Fruit fly (Drosophila melanogaster) whole organism, wandering third instar larva: ENCODE data around the gene MtnD.

Experiments used
- Abd-B ChIP-seq: fragments of >200 bp; optimal IDR thresholded peaks from 2 replicates; lab custom pipeline; 2017; ENCODE audit warnings: missing biosample characterization, missing genetic modification characterization
- CG32264 ChIP-seq: fragments of 200-800 bp; sonication (Bioruptor generic); optimal IDR thresholded peaks from 2 replicates; lab custom pipeline; 2016; ENCODE audit warnings: missing biosample characterization, missing genetic modification characterization
- CG9705 ChIP-seq: fragments of 200-800 bp; sonication (Bioruptor generic); optimal IDR thresholded peaks from 2 replicates; lab custom pipeline; 2018; ENCODE audit warnings: missing biosample characterization, mild to moderate bottlenecking, missing genetic modification characterization
- CrebA ChIP-seq: fragments of 200-800 bp; sonication (Bioruptor generic); optimal IDR thresholded peaks from 2 replicates; lab custom pipeline; 2016; ENCODE audit warnings: missing biosample characterization, mild to moderate bottlenecking, missing genetic modification characterization, borderline replicate concordance
- Dfd ChIP-seq: fragments of >200 bp; optimal IDR thresholded peaks from 2 replicates; lab custom pipeline; 2017; ENCODE audit warnings: missing biosample characterization, missing genetic modification characterization
- Dif ChIP-seq: fragments of 200-275, 200-300 bp; sonication (Bioruptor generic); optimal IDR thresholded peaks from 2 replicates; lab custom pipeline; 2018; ENCODE audit warnings: missing biosample characterization, missing genetic modification characterization; ENCODE audit not compliant: partially characterized antibody
- GATAd ChIP-seq: sonication (Bioruptor generic); optimal IDR thresholded peaks from 2 replicates; lab custom pipeline; 2016; ENCODE audit warnings: missing biosample characterization, missing genetic modification characterization
- HLH106 ChIP-seq: fragments of 200-800 bp; optimal IDR thresholded peaks from 3 replicates; lab custom pipeline; 2019; ENCODE audit warnings: missing biosample characterization, mild to moderate bottlenecking, missing genetic modification characterization, moderate library complexity
- Hnf4 ChIP-seq: fragments of 200-800 bp; sonication (Bioruptor generic); optimal IDR thresholded peaks from 2 replicates; lab custom pipeline; 2016; ENCODE audit warnings: missing biosample characterization, mild to moderate bottlenecking, missing genetic modification characterization
- Hr78 ChIP-seq: fragments of >200 bp; optimal IDR thresholded peaks from 2 replicates; lab custom pipeline; 2017; ENCODE audit warnings: missing biosample characterization, missing genetic modification characterization
- Hr83 ChIP-seq: fragments of 200-300 bp; sonication (Bioruptor generic); optimal IDR thresholded peaks from 2 replicates; lab custom pipeline; 2016; ENCODE audit warnings: missing biosample characterization, mild to moderate bottlenecking, missing genetic modification characterization, moderate library complexity; ENCODE audit not compliant: poor library complexity, severe bottlenecking
- Jra ChIP-seq: sonication (Bioruptor generic); optimal IDR thresholded peaks from 2 replicates; lab custom pipeline; 2016; ENCODE audit warnings: missing biosample characterization, missing genetic modification characterization
- Mio ChIP-seq: sonication (Bioruptor generic); optimal IDR thresholded peaks from 2 replicates; lab custom pipeline; 2016; ENCODE audit warnings: missing biosample characterization, missing genetic modification characterization
- Myc ChIP-seq: fragments of >200 bp; optimal IDR thresholded peaks from 2 replicates; lab custom pipeline; 2017
- N ChIP-seq: fragments of >200 bp; optimal IDR thresholded peaks from 2 replicates; lab custom pipeline; 2018; ENCODE audit warnings: missing biosample characterization, missing external identifiers, missing genetic modification characterization
- Rel ChIP-seq, 2 experiments: fragments of 200-800 bp; sonication (Bioruptor generic) in 1 of 2; optimal IDR thresholded peaks; 2 replicates in 1 of 2; 3 replicates in 1 of 2; lab custom pipeline; 2016 to 2019; ENCODE audit warnings: mild to moderate bottlenecking in 2 of 2, missing biosample characterization in 2 of 2, missing genetic modification characterization in 2 of 2, moderate library complexity in 1 of 2
- Sp1 ChIP-seq: fragments of 200-800 bp; sonication (Bioruptor generic); optimal IDR thresholded peaks from 3 replicates; lab custom pipeline; 2019; ENCODE audit warnings: missing biosample characterization, mild to moderate bottlenecking, missing genetic modification characterization, moderate library complexity
- Vsx2 ChIP-seq: fragments of 200-300, 225-300 bp; sonication (Bioruptor generic); optimal IDR thresholded peaks from 2 replicates; lab custom pipeline; 2018; ENCODE audit warnings: missing biosample characterization, missing genetic modification characterization; ENCODE audit not compliant: partially characterized antibody
- brk ChIP-seq: fragments of 200-800 bp; sonication (Bioruptor generic); optimal IDR thresholded peaks from 2 replicates; lab custom pipeline; 2016; ENCODE audit warnings: missing biosample characterization, mild to moderate bottlenecking, missing genetic modification characterization
- dl ChIP-seq, 2 experiments: fragments of 175-275, 200-275 bp in 1 of 2; fragments of 200-275 bp in 1 of 2; sonication (Bioruptor generic); optimal IDR thresholded peaks; lab custom pipeline; 2018; ENCODE audit warnings: mild to moderate bottlenecking in 2 of 2, missing biosample characterization in 2 of 2, missing genetic modification characterization in 2 of 2, moderate library complexity in 2 of 2; ENCODE audit not compliant: partially characterized antibody in 2 of 2, insufficient read depth in 1 of 2
- dsf ChIP-seq: sonication (Bioruptor generic); optimal IDR thresholded peaks from 2 replicates; lab custom pipeline; 2016; ENCODE audit warnings: missing biosample characterization, missing genetic modification characterization, borderline replicate concordance
- ey ChIP-seq: fragments of 200-800 bp; sonication (Bioruptor generic); optimal IDR thresholded peaks from 2 replicates; lab custom pipeline; 2016; ENCODE audit warnings: missing biosample characterization, missing genetic modification characterization
- foxo ChIP-seq, 2 experiments: fragments of 200-800 bp; sonication (Bioruptor generic); optimal IDR thresholded peaks; 2 replicates in 1 of 2; 3 replicates in 1 of 2; lab custom pipeline; 2016 to 2017; ENCODE audit warnings: missing biosample characterization in 2 of 2, missing genetic modification characterization in 2 of 2
- fru ChIP-seq: fragments of 200-800 bp; sonication (Bioruptor generic); optimal IDR thresholded peaks from 3 replicates; lab custom pipeline; 2016; ENCODE audit warnings: missing biosample characterization, mild to moderate bottlenecking, missing genetic modification characterization
- h ChIP-seq: fragments of 200-800 bp; sonication (Bioruptor generic); optimal IDR thresholded peaks from 3 replicates; lab custom pipeline; 2016; ENCODE audit warnings: missing biosample characterization, mild to moderate bottlenecking, missing genetic modification characterization
- jim ChIP-seq: fragments of 175-275, 200-325 bp; sonication (Bioruptor generic); optimal IDR thresholded peaks from 2 replicates; lab custom pipeline; 2016; ENCODE audit warnings: missing biosample characterization, mild to moderate bottlenecking, missing genetic modification characterization
- psq ChIP-seq: fragments of 200-800 bp; sonication (Bioruptor generic); optimal IDR thresholded peaks from 3 replicates; lab custom pipeline; 2017; ENCODE audit warnings: missing biosample characterization, mild to moderate bottlenecking, missing genetic modification characterization, moderate library complexity
- rgr ChIP-seq: fragments of 200-800 bp; sonication (Bioruptor generic); optimal IDR thresholded peaks from 3 replicates; lab custom pipeline; 2016; ENCODE audit warnings: missing biosample characterization, mild to moderate bottlenecking, missing genetic modification characterization
- sage ChIP-seq: fragments of 200-800 bp; sonication (Bioruptor generic); optimal IDR thresholded peaks from 2 replicates; lab custom pipeline; 2016; ENCODE audit warnings: missing biosample characterization, mild to moderate bottlenecking, missing genetic modification characterization
- sv ChIP-seq: fragments of 200-800 bp; sonication (Bioruptor generic); optimal IDR thresholded peaks from 3 replicates; lab custom pipeline; 2016; ENCODE audit warnings: missing biosample characterization, missing genetic modification characterization
- tai ChIP-seq: sonication (Bioruptor generic); optimal IDR thresholded peaks from 2 replicates; lab custom pipeline; 2016; ENCODE audit warnings: missing biosample characterization, missing genetic modification characterization
- usp ChIP-seq: fragments of >200 bp; optimal IDR thresholded peaks from 2 replicates; lab custom pipeline; 2017; ENCODE audit warnings: missing biosample characterization, missing genetic modification characterization
- woc ChIP-seq: sonication (Bioruptor generic); optimal IDR thresholded peaks from 2 replicates; lab custom pipeline; 2016; ENCODE audit warnings: missing biosample characterization, mild to moderate bottlenecking, missing genetic modification characterization

The MtnD gene

DNA sequence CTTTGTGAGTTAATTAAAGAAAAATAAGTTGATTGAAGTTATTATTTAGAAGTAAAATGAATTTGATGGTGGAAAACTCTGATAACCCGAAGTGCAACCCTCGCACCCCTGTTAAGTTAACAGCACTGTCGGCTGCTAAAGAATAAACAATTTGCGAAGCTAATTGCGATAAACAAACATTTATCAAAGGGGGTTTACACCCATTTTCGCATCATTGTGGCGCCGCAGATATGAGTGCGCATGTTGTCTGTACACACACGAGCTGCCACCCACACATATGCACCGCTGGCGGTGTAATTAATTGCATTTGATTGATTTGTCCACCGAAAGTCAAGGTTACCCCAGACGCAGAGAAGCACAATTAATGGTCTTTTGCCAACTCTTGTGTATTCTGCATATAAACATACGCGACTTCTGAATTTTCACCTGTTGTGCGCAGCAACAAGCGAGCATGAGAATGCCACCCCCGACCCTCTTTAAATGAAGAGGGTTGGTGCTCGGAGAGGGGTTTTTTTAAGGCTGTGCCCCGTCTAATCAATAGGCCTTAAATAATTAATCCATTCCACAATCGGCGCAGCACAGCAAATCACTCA, 16.8 kb downstream of the MtnD start:
- TF ChIP-seq jim (GFP tag; lab: Kevin White, UChicago), result no peak
- TF ChIP-seq Rel (GFP tag; optimal IDR thresholded peaks at IDR 0.05; lab: Kevin White, UChicago), result no peak
- peak; percentile 98 for TF ChIP-seq Rel (tag; optimal IDR thresholded peaks at IDR 0.05; lab: Kevin White, UChicago)
- no peak for TF ChIP-seq Hr78
- no peak for TF ChIP-seq psq (GFP tag; lab: Kevin White, UChicago)

DNA sequence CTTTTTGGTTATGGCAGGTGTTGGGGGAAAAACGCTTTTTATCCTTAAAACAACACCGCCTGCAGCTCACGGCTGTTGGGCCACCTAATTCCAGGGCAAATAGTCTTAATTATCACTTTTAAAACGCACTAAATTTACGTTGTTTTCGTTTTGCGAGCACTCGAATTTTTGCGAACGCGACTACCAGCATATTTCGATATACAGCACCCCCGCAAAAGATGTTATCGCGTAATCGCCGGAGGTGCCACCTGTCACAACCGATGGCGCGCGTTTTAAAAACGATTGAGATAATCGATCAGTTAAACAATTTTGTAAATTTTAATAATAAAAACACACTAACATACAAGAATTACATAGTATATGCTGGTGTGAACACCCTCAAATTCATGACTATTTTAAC, 17.3 kb downstream of the MtnD start, which contains the start of gene Stat92E:
Gene Stat92E, minus strand, starts transcription at position 219 of the 400 bp plus-strand sequence.
- no peak for TF ChIP-seq Hnf4 (GFP tag; lab: Kevin White, UChicago)
- TF ChIP-seq h, result peak; percentile 13
- TF ChIP-seq woc, result no peak
- TF ChIP-seq dl (GFP tag; optimal IDR thresholded peaks at IDR 0.05; lab: Kevin White, UChicago; ENCODE audit: insufficient read depth in 1 of 2, partially characterized antibody in 2 of 2), result peak in 1 of 2 experiments; percentile 6

dm6 chr3R:20554300-20554699, 19.5 kb downstream of the MtnD start, which contains the start of gene att-ORFB:
Gene att-ORFB (minus strand): TSS chr3R:20554400.
- TF ChIP-seq Hnf4 (GFP tag; lab: Kevin White, UChicago) (no peak), Abd-B (GFP tag; lab: Kevin White, UChicago) (no peak), Sp1 (no peak), dsf (GFP tag; lab: Kevin White, UChicago) (no peak), Dif (no peak)

DNA sequence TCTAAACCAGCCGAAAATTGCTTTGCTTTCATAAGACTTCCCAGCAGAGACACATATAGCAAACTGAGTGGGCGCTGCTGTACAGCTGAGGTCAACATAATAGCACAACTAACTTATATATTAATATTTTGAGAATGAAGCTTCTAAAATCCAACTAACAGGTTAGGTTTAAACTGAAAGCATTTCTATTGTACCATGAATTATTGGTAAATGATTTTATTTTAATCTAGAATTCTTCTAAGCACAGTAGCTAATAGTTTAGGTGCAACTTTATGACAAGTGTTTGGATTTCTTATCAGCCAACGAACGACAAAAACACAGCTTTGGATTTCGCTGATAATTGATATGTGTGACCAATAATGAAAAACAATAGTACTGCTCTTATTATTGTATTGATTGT, 20.3 kb downstream of the MtnD start:
- TF ChIP-seq Hr78 (no peak), sv (no peak), CG32264 (GFP tag; lab: Kevin White, UChicago) (no peak), CrebA (GFP tag; lab: Kevin White, UChicago) (no peak), CG9705 (GFP tag; lab: Kevin White, UChicago) (no peak), HLH106 (tag; lab: Kevin White, UChicago) (peak; percentile 23), woc (peak; percentile 45), sage (GFP tag; lab: Kevin White, UChicago) (no peak), brk (GFP tag; lab: Kevin White, UChicago) (no peak), fru (GFP tag; lab: Kevin White, UChicago) (peak; percentile 60), foxo (GFP tag; optimal IDR thresholded peaks at IDR 0.05; lab: Kevin White, UChicago) (peak in 1 of 2 experiments; percentile 71), h (peak; percentile 59), dsf (GFP tag; lab: Kevin White, UChicago) (no peak), rgr (GFP tag; lab: Kevin White, UChicago) (no peak), Abd-B (GFP tag; lab: Kevin White, UChicago) (no peak), Sp1 (no peak)

DNA sequence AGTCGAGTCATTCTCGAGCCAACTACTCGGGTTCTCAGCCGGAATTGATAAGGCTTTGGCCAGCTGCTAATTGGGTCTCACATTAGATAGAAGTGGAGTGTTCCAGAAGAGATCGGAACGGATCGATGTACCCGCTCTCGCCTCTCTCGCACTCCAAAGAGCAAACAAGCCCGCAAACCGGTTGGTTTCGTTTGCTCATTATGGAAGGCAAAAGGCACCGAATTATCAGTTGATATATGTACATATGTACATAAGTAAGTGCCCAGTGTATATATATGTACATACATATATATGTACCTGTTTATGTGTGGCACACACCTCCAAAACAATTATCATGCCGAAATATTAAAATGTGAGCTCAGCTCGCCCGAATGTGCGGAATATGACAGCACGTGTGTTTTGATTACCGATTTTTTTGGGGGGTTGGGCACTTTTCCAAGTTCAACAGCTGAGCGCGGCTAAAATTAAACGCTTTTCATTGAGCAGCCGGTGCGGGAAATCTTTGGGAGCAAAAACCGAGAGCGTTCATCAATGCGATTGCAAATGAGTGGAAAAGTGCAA, 21.0 kb downstream of the MtnD start:
- TF ChIP-seq Dif (peak; percentile 43), foxo (GFP tag; optimal IDR thresholded peaks at IDR 0.05; lab: Kevin White, UChicago) (peak in 1 of 2 experiments; percentile 39), jim (GFP tag; lab: Kevin White, UChicago) (no peak), Hr83 (peak; percentile 32), Rel (GFP tag; optimal IDR thresholded peaks at IDR 0.05; lab: Kevin White, UChicago) (peak; percentile 68), Rel (tag; optimal IDR thresholded peaks at IDR 0.05; lab: Kevin White, UChicago) (peak; percentile 15)

dm6 chr3R:20556281-20557113, 21.7 kb downstream of the MtnD start:
- TF ChIP-seq sv, result peak; percentile 37
- TF ChIP-seq Abd-B (GFP tag; lab: Kevin White, UChicago), result no peak
- TF ChIP-seq dl (GFP tag; optimal IDR thresholded peaks at IDR 0.05; lab: Kevin White, UChicago; ENCODE audit: insufficient read depth in 1 of 2, partially characterized antibody in 2 of 2), result no peak
- no peak for TF ChIP-seq GATAd
- TF ChIP-seq Vsx2 (GFP tag; lab: Kevin White, UChicago), result no peak
- no peak for TF ChIP-seq sage (GFP tag; lab: Kevin White, UChicago)
- no peak for TF ChIP-seq N
- TF ChIP-seq brk (GFP tag; lab: Kevin White, UChicago), result peak; percentile 14
- TF ChIP-seq usp (GFP tag; lab: Kevin White, UChicago), result no peak
- TF ChIP-seq woc, result peak; percentile 72
- TF ChIP-seq ey, result peak; percentile 62
- peak; percentile 18 for TF ChIP-seq Sp1
- TF ChIP-seq Dfd (GFP tag; lab: Kevin White, UChicago), result no peak
- TF ChIP-seq Jra (GFP tag; lab: Kevin White, UChicago), result no peak
- no peak for TF ChIP-seq tai
- TF ChIP-seq psq (GFP tag; lab: Kevin White, UChicago), result peak; percentile 47
- peak; percentile 60 for TF ChIP-seq rgr (GFP tag; lab: Kevin White, UChicago)
- no peak for TF ChIP-seq jim (GFP tag; lab: Kevin White, UChicago)
- no peak for TF ChIP-seq Hr78
- TF ChIP-seq HLH106 (tag; lab: Kevin White, UChicago), result peak; percentile 54
- TF ChIP-seq Dif, result peak; percentile 4
- TF ChIP-seq Mio (GFP tag; lab: Kevin White, UChicago), result no peak
- TF ChIP-seq Myc, result no peak
